Fruit fly (Drosophila melanogaster): ENCODE data around the gene CG14367.

The CG14367 gene

DNA sequence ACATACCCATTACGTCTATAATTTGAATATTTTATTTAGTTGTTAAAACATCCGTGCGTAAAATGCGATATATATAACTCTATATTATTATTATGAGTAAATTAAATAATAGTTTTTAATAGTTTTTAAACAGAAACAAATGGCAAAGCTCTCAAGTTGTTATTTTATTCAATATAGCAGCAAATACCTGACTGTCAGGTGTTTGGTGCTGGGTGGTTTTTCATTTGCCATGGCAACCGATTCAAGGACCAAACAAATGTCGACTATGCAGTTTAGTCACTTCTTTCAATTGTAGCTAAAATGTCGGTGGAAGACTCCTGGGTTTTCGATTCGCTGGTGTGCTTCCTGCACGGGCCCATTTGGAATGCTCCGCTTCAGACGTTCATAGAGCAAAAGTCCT, at the start of gene CG14367:
CG14367 (plus strand) TSS at position 301 of the 400 bp plus-strand sequence.
- no peak for TF ChIP-seq CG8478 (optimal IDR thresholded peaks at IDR 0.05)
- no peak for TF ChIP-seq CTCF (optimal IDR thresholded peaks at IDR 0.05)

DNA sequence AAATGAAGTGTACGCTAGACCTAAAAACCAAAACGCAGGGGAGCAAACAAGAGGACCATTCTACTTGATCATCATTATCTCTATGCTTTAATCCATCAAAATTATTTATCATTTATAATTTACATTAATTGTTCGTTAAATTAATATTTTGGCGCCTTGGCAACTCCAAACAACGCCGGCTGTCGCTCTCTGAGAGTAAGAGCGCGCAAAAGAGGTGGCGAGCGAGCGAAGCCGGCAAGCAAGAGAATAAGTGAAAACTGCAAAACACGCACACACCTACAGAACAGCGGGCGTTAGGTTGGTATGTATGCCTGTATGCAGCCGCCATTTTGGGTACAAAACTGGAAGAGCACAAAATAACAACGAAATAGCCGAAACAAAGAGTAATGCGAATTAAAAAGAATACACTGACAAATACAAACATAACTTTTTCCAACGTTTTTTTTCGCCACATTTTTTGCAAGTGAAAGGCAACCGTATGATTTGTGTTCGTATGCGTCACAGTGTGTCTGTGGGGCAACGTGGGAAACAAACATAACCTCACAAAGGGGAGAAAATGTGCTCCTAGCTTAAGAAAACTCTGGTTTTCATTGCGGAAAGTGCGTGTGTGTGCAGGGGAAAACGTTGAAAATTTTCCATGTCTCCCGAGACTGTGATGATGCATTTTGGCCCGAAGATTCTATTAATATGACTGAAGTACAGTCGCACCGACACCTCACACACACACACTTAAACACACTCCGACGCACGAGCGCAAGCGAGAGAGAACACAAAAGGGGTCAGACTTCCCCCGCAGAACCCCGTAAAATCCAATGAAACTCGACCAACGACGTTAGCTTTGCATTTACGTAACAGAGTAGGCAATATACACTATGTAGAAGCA, 48.8 kb upstream of the CG14367 start:
- TF ChIP-seq CTCF (optimal IDR thresholded peaks at IDR 0.05): no peak
- TF ChIP-seq CG8478 (optimal IDR thresholded peaks at IDR 0.05): no peak

DNA sequence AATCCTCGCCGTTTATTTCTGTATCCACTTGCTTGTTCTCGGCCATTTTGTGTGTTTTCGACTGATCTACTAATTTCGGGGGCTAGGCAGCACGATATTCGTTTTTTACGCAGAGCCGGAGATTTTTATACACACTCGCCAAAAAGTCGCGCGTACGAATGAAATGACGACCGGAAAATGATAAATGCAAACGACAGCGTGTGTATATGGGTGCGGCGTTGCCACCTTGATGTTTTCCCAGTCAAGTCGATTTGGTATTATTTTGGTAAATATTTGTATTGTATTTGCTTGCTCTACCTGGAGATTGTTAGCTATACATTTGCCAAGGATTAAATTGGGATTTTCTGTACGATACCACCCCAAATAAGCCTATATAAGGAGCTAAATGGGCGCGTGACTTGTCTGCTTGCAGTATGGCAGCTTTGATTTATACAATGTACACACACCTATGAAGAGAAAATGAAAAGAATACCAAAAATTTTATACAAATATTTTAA, 47.9 kb upstream of the CG14367 start, which contains the start of gene sqd:
sqd (minus strand) TSS at position 431 of the 497 bp plus-strand sequence.
- TF ChIP-seq CTCF (optimal IDR thresholded peaks at IDR 0.05): no peak
- no peak for TF ChIP-seq CG8478 (optimal IDR thresholded peaks at IDR 0.05)

DNA sequence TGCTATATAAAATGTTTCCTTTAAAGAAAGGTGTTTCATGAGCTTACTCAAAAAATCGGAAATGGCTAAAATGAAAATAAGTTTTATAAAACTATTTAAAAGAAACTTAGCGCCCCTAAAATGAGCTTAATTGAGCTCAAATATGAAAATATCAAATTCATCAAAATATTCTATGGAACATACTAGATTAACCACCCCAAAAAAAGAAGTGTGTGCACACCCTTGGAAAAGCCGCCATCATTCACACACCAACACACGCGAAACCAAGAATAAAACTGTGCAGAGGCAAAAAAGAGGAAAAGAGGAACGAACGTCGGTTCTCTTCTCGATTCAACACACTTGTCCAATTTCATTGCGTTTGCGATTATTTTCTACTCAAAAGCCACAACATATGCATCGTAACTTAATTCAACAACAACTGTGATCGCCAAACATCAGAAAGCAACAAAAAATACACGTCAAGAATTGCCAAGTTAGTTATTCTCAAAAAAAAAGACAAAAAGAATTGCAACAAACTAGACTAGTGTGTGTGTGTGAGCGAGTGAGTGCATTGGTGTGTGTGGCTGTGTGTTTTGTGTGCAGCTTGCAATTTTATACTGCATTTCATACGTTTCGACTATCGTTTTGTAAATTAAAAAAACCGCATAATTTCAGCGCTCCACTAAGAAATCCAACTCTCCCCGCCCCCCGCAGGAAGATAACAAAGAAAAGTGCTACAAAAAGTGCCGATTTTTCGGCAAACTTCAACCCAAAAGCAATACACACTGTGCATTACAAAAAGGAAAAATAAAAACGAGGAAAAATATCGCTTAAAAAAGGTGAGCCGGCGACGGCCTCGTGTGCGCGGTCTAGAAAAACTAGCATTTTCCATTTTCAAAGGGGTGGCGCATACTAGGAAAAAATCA, 46.9 kb upstream of the CG14367 start, which contains the start of gene rin:
rin (plus strand) TSS at position 276 of the 905 bp plus-strand sequence.
- TF ChIP-seq CTCF (optimal IDR thresholded peaks at IDR 0.05) (no peak), CG8478 (optimal IDR thresholded peaks at IDR 0.05) (no peak)

DNA sequence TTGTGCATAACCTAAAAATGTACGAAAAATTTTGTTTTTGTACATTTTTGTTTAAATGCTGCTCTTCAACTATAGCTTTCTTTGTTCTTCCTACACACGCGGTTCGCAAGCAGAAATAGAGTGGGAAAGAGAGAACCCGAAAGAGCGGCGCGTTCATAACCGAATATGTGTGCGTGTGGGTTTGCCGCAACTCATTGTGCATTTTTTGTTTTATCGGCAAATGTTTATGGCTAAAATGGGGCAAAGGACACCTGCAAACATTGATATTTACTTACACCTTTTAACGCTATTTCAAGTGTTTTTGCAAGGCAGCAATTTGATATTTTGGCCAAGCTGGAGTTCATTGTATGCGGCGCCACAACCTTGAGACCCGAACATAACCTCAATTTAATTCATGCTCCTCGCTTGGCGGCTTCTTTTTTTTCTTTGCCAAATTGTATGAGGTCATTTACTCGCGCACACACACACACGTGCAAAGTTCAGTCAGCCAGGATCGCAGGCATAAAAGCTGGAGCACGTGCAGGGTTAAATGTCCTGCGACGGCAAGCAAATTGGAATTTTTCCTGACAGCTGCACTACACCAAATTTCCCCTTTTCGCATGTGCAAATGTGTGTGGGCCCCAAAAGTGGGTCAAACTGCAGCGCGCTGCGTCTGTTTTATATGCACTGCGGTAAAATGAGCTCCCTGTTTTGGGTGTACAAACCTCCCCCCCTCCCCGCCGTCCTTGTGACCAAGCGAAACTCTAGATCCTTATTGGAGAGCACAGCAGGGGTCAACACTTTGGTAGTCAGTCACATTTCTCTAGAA, 45.9 kb upstream of the CG14367 start:
- TF ChIP-seq CG8478 (optimal IDR thresholded peaks at IDR 0.05) (no peak), CTCF (optimal IDR thresholded peaks at IDR 0.05) (no peak)

DNA sequence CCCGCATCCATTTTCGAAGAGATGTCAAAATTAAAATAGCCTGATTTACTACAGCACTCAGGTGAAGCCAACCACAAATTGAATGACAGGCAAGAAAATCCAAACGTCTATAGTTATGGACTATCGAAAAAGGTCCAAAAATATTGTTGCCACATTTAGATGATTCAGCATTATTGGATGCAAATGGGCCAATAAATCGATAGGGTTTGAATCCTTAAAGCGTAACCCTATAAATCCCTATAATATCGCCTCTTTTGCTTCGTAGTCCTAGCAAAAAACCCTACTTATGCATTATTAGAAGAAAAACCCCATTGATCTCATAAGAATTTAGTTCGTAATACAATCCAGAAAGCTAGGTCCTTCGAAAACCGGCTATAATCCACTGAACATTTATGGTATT, 37.6 kb upstream of the CG14367 start, which contains the start of gene Rbp4:
Rbp4 (minus strand) TSS at position 101 of the 400 bp plus-strand sequence.
- TF ChIP-seq CG8478 (optimal IDR thresholded peaks at IDR 0.05): no peak

DNA sequence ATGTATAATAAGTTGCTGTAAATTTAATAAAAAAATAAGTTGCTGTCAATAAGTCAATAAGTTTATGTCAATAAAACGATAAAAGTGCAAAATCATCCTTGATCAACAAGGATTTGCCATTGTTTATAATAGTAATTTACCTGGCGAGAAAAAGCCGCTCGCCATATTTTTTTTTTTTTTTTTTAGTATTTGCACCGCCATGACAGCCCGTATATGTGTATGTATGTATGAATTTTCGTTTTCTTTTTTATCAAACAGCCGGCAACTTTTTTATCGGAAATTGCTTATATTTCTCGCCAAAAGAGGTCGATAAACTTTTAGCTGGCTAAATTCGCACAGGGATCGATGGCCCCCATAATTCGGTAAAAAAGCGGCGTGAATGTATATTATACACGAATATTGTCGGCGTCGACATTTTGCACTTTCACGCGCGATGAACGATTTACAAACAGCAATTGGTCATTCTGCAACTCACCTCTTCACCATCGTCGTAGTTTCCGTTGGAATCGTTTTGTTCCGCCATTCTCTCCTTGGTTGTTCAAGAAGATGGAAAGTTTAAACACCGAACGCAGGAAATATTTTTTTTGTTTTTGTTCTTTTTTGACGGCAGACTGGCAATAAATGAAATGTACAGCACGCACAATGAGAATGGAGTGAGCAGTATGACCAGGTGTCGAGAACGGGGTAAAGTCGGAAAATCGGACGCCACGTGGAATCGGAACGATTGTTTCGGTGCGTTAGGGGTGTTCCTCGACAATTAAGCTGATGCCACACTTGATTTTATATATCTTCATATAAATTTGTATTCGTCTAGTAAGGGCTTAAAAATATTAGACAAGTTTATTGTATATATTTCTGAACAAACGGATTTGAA, 33.8 kb upstream of the CG14367 start, which contains the start of gene Hrb87F:
Hrb87F (minus strand) TSS at position 667 of the 874 bp plus-strand sequence.
- TF ChIP-seq CTCF (optimal IDR thresholded peaks at IDR 0.05) (no peak), CG8478 (optimal IDR thresholded peaks at IDR 0.05) (no peak)

DNA sequence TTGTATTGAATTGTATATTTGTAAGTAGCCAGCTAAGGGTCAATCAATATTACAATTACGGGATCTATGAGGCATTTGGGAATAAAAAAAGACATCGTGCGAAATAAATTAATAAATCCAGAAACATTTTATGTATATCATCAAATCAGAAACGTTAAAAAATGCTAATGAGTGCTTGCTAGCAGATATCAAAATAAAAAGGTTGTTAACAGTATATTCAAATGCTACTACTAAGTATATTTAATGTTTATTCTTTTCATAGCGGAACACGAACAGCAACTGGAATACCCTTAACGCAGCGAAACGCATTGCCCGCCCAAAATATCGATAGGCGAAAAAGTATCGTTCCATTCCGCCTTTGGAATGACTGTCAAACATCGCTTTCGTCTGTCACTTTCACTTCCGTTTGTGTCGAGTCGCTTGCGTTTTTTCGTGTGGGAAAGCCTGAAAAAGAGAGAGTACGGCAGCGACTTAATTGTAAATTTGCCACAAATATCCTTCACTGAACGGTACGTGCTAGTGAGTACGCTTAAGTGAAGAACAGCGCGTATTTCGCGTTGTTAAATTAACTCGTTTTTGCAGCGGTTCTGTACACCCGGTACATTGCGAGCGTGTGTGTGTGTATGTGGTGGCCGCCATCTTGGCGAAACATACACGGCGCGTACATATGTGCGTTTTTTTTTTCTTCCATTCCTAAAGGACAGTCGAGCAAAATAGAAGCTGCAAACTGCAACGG, 32.8 kb upstream of the CG14367 start, which contains the start of gene B52:
B52 (plus strand) TSS at position 388 of the 736 bp plus-strand sequence.
- TF ChIP-seq CTCF (optimal IDR thresholded peaks at IDR 0.05): peak in 1 of 2 experiments; percentile 11
- TF ChIP-seq CG8478 (optimal IDR thresholded peaks at IDR 0.05): no peak

DNA sequence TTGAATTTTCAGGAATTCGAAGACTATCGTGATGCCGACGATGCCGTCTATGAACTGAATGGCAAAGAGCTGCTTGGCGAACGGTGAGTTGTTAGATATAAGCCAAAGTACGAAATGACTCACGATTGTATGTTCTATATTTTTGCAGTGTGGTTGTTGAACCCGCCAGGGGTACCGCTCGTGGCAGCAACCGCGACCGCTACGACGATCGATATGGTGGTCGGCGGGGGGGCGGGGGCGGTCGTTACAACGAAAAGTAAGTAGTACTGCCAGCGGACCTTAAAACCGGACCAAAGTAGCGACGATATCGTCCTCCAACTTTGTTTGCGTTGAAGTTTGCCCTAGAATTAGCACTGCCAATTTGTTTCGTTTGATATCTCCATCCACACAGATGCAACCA, 31.7 kb upstream of the CG14367 start:
- TF ChIP-seq CTCF (optimal IDR thresholded peaks at IDR 0.05): no peak
- no peak for TF ChIP-seq CG8478 (optimal IDR thresholded peaks at IDR 0.05)

DNA sequence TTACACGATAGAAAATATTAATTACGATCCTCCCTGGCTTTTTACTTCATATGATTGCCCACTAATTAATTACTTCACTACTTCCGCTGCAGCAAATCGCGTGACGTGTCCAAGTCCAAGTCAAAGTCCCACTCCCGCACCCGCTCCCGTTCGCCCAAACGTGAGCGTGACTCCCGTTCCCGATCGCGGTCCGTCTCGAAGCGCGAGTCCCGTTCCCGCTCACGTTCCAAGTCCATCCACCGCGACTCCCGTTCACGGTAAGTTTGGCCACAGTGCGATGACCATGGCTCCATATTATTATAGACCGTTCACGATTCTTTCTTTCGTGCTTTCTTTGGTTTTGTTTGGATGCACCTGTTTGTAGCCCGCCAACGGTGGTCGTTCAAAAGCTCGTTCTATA, 27.9 kb upstream of the CG14367 start:
- TF ChIP-seq CG8478 (optimal IDR thresholded peaks at IDR 0.05) (no peak), CTCF (optimal IDR thresholded peaks at IDR 0.05) (no peak)

DNA sequence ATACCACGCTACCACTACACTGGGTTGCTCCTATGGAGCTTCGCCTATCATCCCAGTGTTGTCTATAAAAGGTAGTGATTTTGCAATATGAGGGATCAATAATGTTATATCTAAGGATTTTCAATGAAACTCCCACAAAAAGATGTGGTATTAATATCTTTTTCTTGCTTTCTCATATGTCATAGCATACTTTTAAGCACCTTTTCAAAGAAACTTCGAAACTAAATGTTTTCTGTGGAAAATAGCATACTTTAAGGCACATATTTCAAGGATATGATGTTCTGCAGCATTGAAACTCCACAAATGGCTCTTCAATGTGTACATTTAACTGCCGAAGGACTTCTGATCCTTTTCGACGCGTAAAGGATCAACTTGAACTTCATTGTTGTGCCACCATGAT, 21.0 kb upstream of the CG14367 start:
- TF ChIP-seq CG8478 (optimal IDR thresholded peaks at IDR 0.05) (no peak), CTCF (optimal IDR thresholded peaks at IDR 0.05) (no peak)

DNA sequence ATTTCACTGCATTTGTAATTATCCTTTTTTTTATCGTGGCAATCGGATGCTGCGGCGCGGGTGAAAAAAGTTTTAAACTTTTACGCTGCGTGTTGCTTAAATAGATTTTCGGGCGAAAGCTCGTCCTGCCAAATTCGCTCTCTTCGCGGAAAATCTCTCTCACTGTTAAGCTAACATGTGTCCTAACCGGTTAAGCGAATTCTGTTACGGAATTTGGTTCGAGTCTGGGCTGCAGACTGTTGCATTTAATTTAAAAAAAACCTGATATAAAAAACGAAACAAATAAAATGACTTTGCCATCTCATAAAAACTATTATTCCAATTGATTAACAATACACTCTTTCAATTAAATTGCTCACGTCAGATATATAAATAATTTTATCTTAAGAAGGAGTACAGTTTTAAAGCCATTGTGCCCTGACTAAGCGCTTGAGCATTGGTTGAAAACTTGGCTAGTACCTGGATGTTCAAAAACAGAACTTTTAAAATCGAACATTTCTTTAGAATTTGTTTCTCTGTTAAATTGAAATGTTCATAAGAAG, 19.3 kb upstream of the CG14367 start, which contains the start of gene Task6:
Task6 (minus strand) TSS at position 51 of the 542 bp plus-strand sequence.
- TF ChIP-seq CTCF (optimal IDR thresholded peaks at IDR 0.05) (peak in 1 of 2 experiments; percentile 42), CG8478 (optimal IDR thresholded peaks at IDR 0.05) (no peak)

Measured in S2 (cell line).